Worm (Caenorhabditis elegans) whole organism, mixed stage, embryonic: Measurements from ENCODE around the gene C50C3.5.

Experiments used
- ces-1 ChIP-seq: fragments of 150-350 bp; optimal IDR thresholded peaks from 2 replicates; lab custom pipeline; 2014; ENCODE audit warnings: missing biosample characterization, missing genetic modification reagents, missing genetic modification characterization
- elt-1 ChIP-seq: sonication (generic microtip); optimal IDR thresholded peaks from 2 replicates; lab custom pipeline; 2017; ENCODE audit warnings: missing genetic modification characterization, mild to moderate bottlenecking, missing compliant biosample characterization, antibody characterized with exemption, moderate library complexity, borderline replicate concordance; ENCODE audit not compliant: insufficient read depth
- mep-1 ChIP-seq: fragments of 150-350 bp; optimal IDR thresholded peaks from 2 replicates; lab custom pipeline; 2017; ENCODE audit warnings: missing biosample characterization, missing genetic modification reagents, missing genetic modification characterization, inconsistent platforms
- unc-39 ChIP-seq: fragments of 150-350 bp; optimal IDR thresholded peaks from 2 replicates; lab custom pipeline; 2014; ENCODE audit warnings: missing biosample characterization, missing genetic modification characterization

DNA sequence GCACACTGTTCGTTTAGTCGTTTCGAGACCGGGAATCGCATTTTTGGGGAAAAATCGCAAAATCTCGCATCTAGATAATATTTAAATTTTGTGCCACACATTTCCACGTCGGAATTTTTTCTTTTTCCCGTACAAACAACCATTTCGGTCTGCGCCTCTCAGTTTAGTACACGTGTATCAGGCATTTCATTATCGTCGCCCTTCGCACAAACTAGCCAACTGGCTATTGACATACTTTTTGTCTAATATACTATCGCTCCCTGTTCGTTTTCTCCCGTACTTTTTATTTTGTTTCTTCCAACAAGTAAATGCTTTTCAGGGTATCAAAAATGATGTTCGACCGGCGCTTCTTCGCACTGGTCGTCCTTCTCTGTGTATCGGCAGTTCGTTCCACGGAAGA is 45.7 kb upstream of the C50C3.5 start, which contains the start of gene C14B9.2:
- no peak for TF ChIP-seq unc-39 (tag; lab: Kevin White, UChicago)
- TF ChIP-seq ces-1 (GFP tag; lab: Kevin White, UChicago): no peak
- no peak for TF ChIP-seq mep-1 (tag; lab: Kevin White, UChicago)
- no peak for TF ChIP-seq elt-1
